Fruit fly (Drosophila melanogaster) whole organism, larva: ENCODE results near the gene sip1.

ENCODE experiments used
- noc ChIP-seq: fragments of 200-800 bp; sonication (Bioruptor generic); optimal IDR thresholded peaks from 3 replicates; lab custom pipeline; 2019; ENCODE audit warnings: missing biosample characterization, mild to moderate bottlenecking, missing genetic modification characterization, moderate library complexity

The sip1 gene

dm6 chr2L:5766042-5766441 lies 45.2 kb downstream of the sip1 start, which contains the start of gene obst-E:
obst-E (minus strand) TSS chr2L:5766142.
- TF ChIP-seq noc (tag; lab: Kevin White, UChicago) = no peak

DNA sequence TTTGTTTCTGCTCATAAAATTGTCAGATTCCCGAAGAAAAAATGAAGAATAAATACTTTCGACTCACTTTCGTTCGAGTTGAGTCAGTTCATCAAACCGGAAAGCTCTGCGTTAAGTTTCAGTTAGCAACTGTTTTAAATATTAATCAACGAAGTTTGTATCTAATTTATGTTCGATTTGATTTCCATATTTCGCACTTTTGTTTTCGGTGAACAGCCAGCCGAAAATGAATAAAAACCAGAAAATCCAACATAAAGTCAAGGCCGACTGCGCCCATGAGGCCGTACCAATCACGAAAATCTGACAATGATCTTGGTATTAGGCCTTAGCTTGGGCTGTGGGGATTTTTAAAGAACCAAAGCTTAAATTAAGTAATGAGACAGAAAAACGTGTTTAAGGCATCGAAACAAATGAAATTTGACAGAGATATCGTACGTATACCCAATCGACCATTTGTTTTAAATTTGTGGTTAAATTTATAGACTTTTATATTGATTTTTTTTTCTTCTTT lies 45.7 kb downstream of the sip1 start:
- no peak for TF ChIP-seq noc (tag; lab: Kevin White, UChicago)

DNA sequence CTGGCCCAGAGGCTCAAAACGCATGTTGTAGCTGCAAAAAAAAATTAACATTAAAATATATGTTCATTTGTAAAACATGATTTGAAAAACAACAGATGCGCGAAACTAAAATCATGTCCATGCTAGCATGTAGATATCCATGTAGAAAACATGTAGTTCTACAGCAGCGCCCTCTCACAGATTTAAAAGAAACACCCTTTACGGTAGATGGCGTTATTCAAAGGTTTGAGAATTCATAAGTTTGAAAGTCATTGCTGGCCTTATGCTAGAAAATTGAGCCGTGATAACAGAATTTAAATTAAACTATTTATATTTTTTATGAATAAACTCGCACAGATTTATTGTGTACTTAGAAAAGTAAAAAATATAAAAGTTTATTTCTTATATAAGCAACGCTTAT lies 50.3 kb downstream of the sip1 start:
- TF ChIP-seq noc (tag; lab: Kevin White, UChicago) = no peak

- no peak for TF ChIP-seq noc (tag; lab: Kevin White, UChicago)
These were observed 51.4 kb downstream of the sip1 start for dm6 chr2L:5772262-5772661.
